Worm (Caenorhabditis elegans) whole organism, mixed stage, embryonic: Measurements from ENCODE around the gene npp-24.
"Not testable (repeated sequence)": the region's sequence is repeated elsewhere in the genome, so short reads cannot be mapped to it uniquely, and the experiment has no call there.

ENCODE experiments used
- M03D4.4 ChIP-seq: sonication (generic microtip); optimal IDR thresholded peaks from 2 replicates; lab custom pipeline; 2017; ENCODE audit warnings: mild to moderate bottlenecking, missing genetic modification characterization, missing compliant biosample characterization
- bed-3 ChIP-seq: fragments of 200-800 bp; sonication (Bioruptor generic); optimal IDR thresholded peaks from 3 replicates; lab custom pipeline; 2018; ENCODE audit warnings: mild to moderate bottlenecking, missing genetic modification characterization, moderate library complexity, missing compliant biosample characterization
- blmp-1 ChIP-seq: fragments of 150-350 bp; optimal IDR thresholded peaks from 2 replicates; lab custom pipeline; 2014; ENCODE audit warnings: missing biosample characterization, missing genetic modification characterization
- ceh-39 ChIP-seq: fragments of 150-350 bp; optimal IDR thresholded peaks from 2 replicates; lab custom pipeline; 2014; ENCODE audit warnings: missing biosample characterization, missing genetic modification characterization
- ceh-43 ChIP-seq: fragments of 200-800 bp; sonication (Bioruptor generic); optimal IDR thresholded peaks from 2 replicates; lab custom pipeline; 2018; ENCODE audit warnings: mild to moderate bottlenecking, missing genetic modification characterization, moderate library complexity, missing compliant biosample characterization
- ceh-83 ChIP-seq: fragments of 200-800 bp; sonication (Bioruptor generic); optimal IDR thresholded peaks from 2 replicates; lab custom pipeline; 2018; ENCODE audit warnings: mild to moderate bottlenecking, missing genetic modification characterization, missing compliant biosample characterization
- ces-1 ChIP-seq: fragments of 150-350 bp; optimal IDR thresholded peaks from 2 replicates; lab custom pipeline; 2014; ENCODE audit warnings: missing biosample characterization, missing genetic modification reagents, missing genetic modification characterization
- cnd-1 ChIP-seq: fragments of 200-800 bp; sonication (Bioruptor generic); optimal IDR thresholded peaks from 2 replicates; lab custom pipeline; 2018; ENCODE audit warnings: mild to moderate bottlenecking, missing genetic modification characterization, missing compliant biosample characterization
- drap-1 ChIP-seq: fragments of 200-800 bp; sonication (Bioruptor generic); optimal IDR thresholded peaks from 3 replicates; lab custom pipeline; 2018; ENCODE audit warnings: mild to moderate bottlenecking, missing genetic modification characterization, missing compliant biosample characterization
- elt-1 ChIP-seq: sonication (generic microtip); optimal IDR thresholded peaks from 2 replicates; lab custom pipeline; 2017; ENCODE audit warnings: missing genetic modification characterization, mild to moderate bottlenecking, missing compliant biosample characterization, antibody characterized with exemption, moderate library complexity, borderline replicate concordance; ENCODE audit not compliant: insufficient read depth
- elt-3 ChIP-seq: fragments of 150-350 bp; optimal IDR thresholded peaks from 2 replicates; lab custom pipeline; 2014; ENCODE audit warnings: missing biosample characterization, missing genetic modification characterization
- flh-1 ChIP-seq: fragments of 200-800 bp; sonication (Bioruptor generic); optimal IDR thresholded peaks from 2 replicates; lab custom pipeline; 2018; ENCODE audit warnings: mild to moderate bottlenecking, missing genetic modification characterization, moderate library complexity, missing compliant biosample characterization
- hlh-1 ChIP-seq: fragments of 150-350 bp; optimal IDR thresholded peaks from 2 replicates; lab custom pipeline; 2014; ENCODE audit warnings: missing biosample characterization, missing genetic modification reagents, missing genetic modification characterization
- lin-13 ChIP-seq: fragments of 150-350 bp; optimal IDR thresholded peaks from 2 replicates; lab custom pipeline; 2014; ENCODE audit warnings: missing biosample characterization, missing genetic modification characterization
- lin-32 ChIP-seq: fragments of 200-800 bp; sonication (Bioruptor generic); optimal IDR thresholded peaks from 2 replicates; lab custom pipeline; 2018; ENCODE audit warnings: mild to moderate bottlenecking, missing genetic modification characterization, missing compliant biosample characterization
- lsy-2 ChIP-seq: fragments of 150-350 bp; optimal IDR thresholded peaks from 2 replicates; lab custom pipeline; 2014; ENCODE audit warnings: missing biosample characterization, missing genetic modification characterization
- mep-1 ChIP-seq: fragments of 150-350 bp; optimal IDR thresholded peaks from 2 replicates; lab custom pipeline; 2017; ENCODE audit warnings: missing biosample characterization, missing genetic modification reagents, missing genetic modification characterization, inconsistent platforms
- mls-2 ChIP-seq: sonication (generic microtip); optimal IDR thresholded peaks from 2 replicates; lab custom pipeline; 2016; ENCODE audit warnings: mild to moderate bottlenecking, missing genetic modification characterization, moderate library complexity, missing compliant biosample characterization
- nhr-12 ChIP-seq: fragments of 150-350 bp; optimal IDR thresholded peaks from 2 replicates; lab custom pipeline; 2014; ENCODE audit warnings: missing biosample characterization, missing genetic modification characterization
- nhr-2 ChIP-seq: fragments of 150-350 bp; optimal IDR thresholded peaks from 2 replicates; lab custom pipeline; 2014; ENCODE audit warnings: missing biosample characterization, missing genetic modification characterization
- nhr-28 ChIP-seq: fragments of 150-350 bp; optimal IDR thresholded peaks from 2 replicates; lab custom pipeline; 2014; ENCODE audit warnings: missing biosample characterization, missing genetic modification characterization
- nhr-76 ChIP-seq: sonication (generic microtip); optimal IDR thresholded peaks from 2 replicates; lab custom pipeline; 2017; ENCODE audit warnings: missing biosample characterization, missing genetic modification characterization
- sem-2 ChIP-seq: fragments of 200-800 bp; sonication (Bioruptor generic); optimal IDR thresholded peaks from 2 replicates; lab custom pipeline; 2018; ENCODE audit warnings: mild to moderate bottlenecking, missing genetic modification characterization, missing compliant biosample characterization
- snpc-4 ChIP-seq: fragments of 150-350 bp; optimal IDR thresholded peaks from 2 replicates; lab custom pipeline; 2014; ENCODE audit warnings: missing biosample characterization, missing genetic modification characterization
- tbx-8 ChIP-seq: fragments of 200-800 bp; sonication (Bioruptor generic); optimal IDR thresholded peaks from 2 replicates; lab custom pipeline; 2018; ENCODE audit warnings: mild to moderate bottlenecking, missing genetic modification characterization, moderate library complexity, missing compliant biosample characterization
- unc-120 ChIP-seq: sonication (generic microtip); optimal IDR thresholded peaks from 2 replicates; lab custom pipeline; 2017; ENCODE audit warnings: missing genetic modification characterization, missing compliant biosample characterization; ENCODE audit not compliant: poor library complexity, severe bottlenecking
- unc-39 ChIP-seq: fragments of 150-350 bp; optimal IDR thresholded peaks from 2 replicates; lab custom pipeline; 2014; ENCODE audit warnings: missing biosample characterization, missing genetic modification characterization
- zip-8 ChIP-seq: fragments of 150-350 bp; optimal IDR thresholded peaks from 2 replicates; lab custom pipeline; 2014; ENCODE audit warnings: missing biosample characterization, missing genetic modification characterization

The npp-24 gene

DNA sequence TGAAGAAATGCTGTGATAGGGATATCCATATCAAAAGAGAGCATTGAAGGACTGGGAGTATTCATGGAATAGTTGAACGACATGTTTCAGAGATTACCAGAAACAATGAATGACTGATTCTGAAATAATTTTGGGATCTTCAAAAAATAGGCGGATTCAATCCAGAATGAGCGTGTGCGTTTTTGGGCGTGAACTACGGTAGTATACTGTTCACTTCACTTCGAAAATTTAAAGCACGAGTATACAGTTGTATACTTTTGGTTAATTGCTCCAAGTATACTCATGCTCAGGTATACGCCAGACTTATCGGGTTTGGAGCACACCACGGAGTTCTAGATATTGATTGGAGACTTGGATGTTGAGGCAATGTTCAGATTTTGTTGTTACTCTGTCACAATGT is 19.6 kb downstream of the npp-24 start, which contains the start of gene tbx-35:
Gene tbx-35, minus strand, starts transcription at position 101 of the 400 bp plus-strand sequence.
- TF ChIP-seq ceh-43 (no peak), nhr-28 (tag; lab: Kevin White, UChicago) (no peak), M03D4.4 (tag; lab: Kevin White, UChicago) (no peak), lin-32 (GFP tag; lab: Kevin White, UChicago) (no peak), tbx-8 (GFP tag; lab: Kevin White, UChicago) (no peak), flh-1 (no peak), blmp-1 (tag; lab: Kevin White, UChicago) (no peak), nhr-2 (tag; lab: Kevin White, UChicago) (no peak), ceh-83 (GFP tag; lab: Kevin White, UChicago) (no peak), nhr-12 (no peak), drap-1 (GFP tag; lab: Kevin White, UChicago) (no peak), cnd-1 (tag; lab: Kevin White, UChicago) (no peak), mls-2 (tag; lab: Kevin White, UChicago) (no peak), hlh-1 (tag; lab: Kevin White, UChicago) (no peak), sem-2 (GFP tag; lab: Kevin White, UChicago) (no peak), ces-1 (GFP tag; lab: Kevin White, UChicago) (no peak), elt-1 (no peak), lsy-2 (tag; lab: Kevin White, UChicago) (no peak)

ce11 chrII:5527841-5528240 is 22.2 kb downstream of the npp-24 start, which contains the start of gene ZK177.1:
TSS of gene ZK177.1 (plus strand) at chrII:5528141.
- TF ChIP-seq sem-2 (GFP tag; lab: Kevin White, UChicago) (no peak), nhr-28 (tag; lab: Kevin White, UChicago) (no peak), mls-2 (tag; lab: Kevin White, UChicago) (no peak), hlh-1 (tag; lab: Kevin White, UChicago) (no peak), unc-120 (tag; lab: Kevin White, UChicago) (no peak), elt-1 (no peak), drap-1 (GFP tag; lab: Kevin White, UChicago) (no peak), nhr-2 (tag; lab: Kevin White, UChicago) (no peak), nhr-76 (no peak), mep-1 (no peak)
- TF ChIP-seq, all 35 proteins: peak for 0

ce11 chrII:5531855-5532328 is 26.2 kb downstream of the npp-24 start, which contains the start of gene C17C3.9:
TSS of gene C17C3.9 (minus strand) at chrII:5532278.
- TF ChIP-seq ceh-83 (GFP tag; lab: Kevin White, UChicago) = no peak
- TF ChIP-seq flh-1 = no peak
- TF ChIP-seq unc-120 (tag; lab: Kevin White, UChicago) = no peak
- no peak for TF ChIP-seq zip-8 (tag; lab: Kevin White, UChicago)
- no peak for TF ChIP-seq nhr-12
- no peak for TF ChIP-seq bed-3 (GFP tag; lab: Kevin White, UChicago)
- no peak for TF ChIP-seq tbx-8 (GFP tag; lab: Kevin White, UChicago)
- no peak for TF ChIP-seq elt-3
- TF ChIP-seq unc-39 (tag; lab: Kevin White, UChicago) = no peak
- TF ChIP-seq, all 35 proteins: peak for 0

ce11 chrII:5533642-5534041 is 28.0 kb downstream of the npp-24 start, which contains the start of gene hlh-26:
TSS of gene hlh-26 (minus strand) at chrII:5533742.
- TF ChIP-seq lin-32 (GFP tag; lab: Kevin White, UChicago) = no peak
- no peak for TF ChIP-seq mls-2 (tag; lab: Kevin White, UChicago)
- TF ChIP-seq bed-3 (GFP tag; lab: Kevin White, UChicago) = no peak
- TF ChIP-seq elt-3 = no peak
- TF ChIP-seq zip-8 (tag; lab: Kevin White, UChicago) = no peak
- TF ChIP-seq lin-13 (tag; lab: Kevin White, UChicago) = no peak
- no peak for TF ChIP-seq ces-1 (GFP tag; lab: Kevin White, UChicago)
- TF ChIP-seq, all 35 proteins: peak for 0

ce11 chrII:5534939-5535338 is 29.3 kb downstream of the npp-24 start, which contains the start of gene hlh-25:
TSS of gene hlh-25 (plus strand) at chrII:5535239.
- not testable (repeated sequence) for TF ChIP-seq ceh-39 (tag; lab: Kevin White, UChicago); snpc-4 (tag; lab: Kevin White, UChicago); elt-1

ce11 chrII:5537078-5537477 is 31.4 kb downstream of the npp-24 start:
- no peak for TF ChIP-seq snpc-4 (tag; lab: Kevin White, UChicago)
